Worm (Caenorhabditis elegans) whole organism, L1 larva: ENCODE data around the gene Y39A1A.9.

Experiments used
- C16A3.4 ChIP-seq: fragments of 150-350 bp; optimal IDR thresholded peaks from 2 replicates; lab custom pipeline; 2014; ENCODE audit warnings: missing biosample characterization, missing genetic modification characterization
- aly-2 ChIP-seq: fragments of 150-350 bp; optimal IDR thresholded peaks from 2 replicates; lab custom pipeline; 2014; ENCODE audit warnings: missing biosample characterization, missing genetic modification characterization
- blmp-1 ChIP-seq: fragments of 150-350 bp; optimal IDR thresholded peaks from 2 replicates; lab custom pipeline; 2014; ENCODE audit warnings: missing biosample characterization, missing genetic modification characterization
- ceh-82 ChIP-seq, 3 experiments: fragments of 150-350 bp in 1 of 3; sonication (generic microtip) in 2 of 3; optimal IDR thresholded peaks; 2 replicates each; lab custom pipeline; 2014 to 2017; ENCODE audit warnings: missing biosample characterization in 3 of 3, missing genetic modification characterization in 3 of 3
- ceh-88 ChIP-seq: fragments of 200-800 bp; sonication (Bioruptor generic); IDR thresholded peaks from 2 replicates; pipeline ENCODE4 v1.3.6; 2022; ENCODE audit warnings: missing genetic modification characterization, missing compliant biosample characterization
- ces-1 ChIP-seq: fragments of 150-350 bp; optimal IDR thresholded peaks from 2 replicates; lab custom pipeline; 2014; ENCODE audit warnings: missing biosample characterization, missing genetic modification reagents, missing genetic modification characterization
- dpl-1 ChIP-seq, 3 experiments: fragments of 150-350 bp in 2 of 3; sonication (generic microtip) in 1 of 3; optimal IDR thresholded peaks; 2 replicates each; lab custom pipeline; 2014 to 2017; ENCODE audit warnings: missing biosample characterization in 3 of 3, missing genetic modification characterization in 3 of 3, missing genetic modification reagents in 3 of 3
- efl-1 ChIP-seq, 4 experiments: fragments of 150-350 bp; optimal IDR thresholded peaks in 3 of 4; peaks in 1 of 4; 1 replicate in 1 of 4; 2 replicates in 3 of 4; lab custom pipeline; 2014; ENCODE audit warnings: missing biosample characterization in 2 of 4, missing genetic modification characterization in 2 of 4, missing genetic modification reagents in 2 of 4
- elt-3 ChIP-seq, 6 experiments: fragments of 150-350 bp in 1 of 6; sonication (generic microtip); optimal IDR thresholded peaks; 2 replicates each; lab custom pipeline; 2017 to 2018; ENCODE audit warnings: missing biosample characterization in 6 of 6, missing genetic modification characterization in 6 of 6, inconsistent platforms in 1 of 6
- fkh-8 ChIP-seq: sonication (generic microtip); optimal IDR thresholded peaks from 2 replicates; lab custom pipeline; 2016; ENCODE audit warnings: mild to moderate bottlenecking, missing genetic modification characterization, missing compliant biosample characterization
- fos-1 ChIP-seq: fragments of 150-350 bp; optimal IDR thresholded peaks from 2 replicates; lab custom pipeline; 2014; ENCODE audit warnings: missing biosample characterization, missing genetic modification characterization
- grh-1 ChIP-seq: fragments of 200-800 bp; sonication (Bioruptor generic); IDR thresholded peaks from 2 replicates; pipeline ENCODE4 v1.3.6; 2022; ENCODE audit warnings: missing genetic modification reagents, missing genetic modification characterization, missing compliant biosample characterization
- hpl-2 ChIP-seq: fragments of 150-350 bp; optimal IDR thresholded peaks from 2 replicates; lab custom pipeline; 2014; ENCODE audit warnings: missing biosample characterization, missing genetic modification reagents, missing genetic modification characterization
- lin-35 ChIP-seq, 2 experiments: fragments of 150-350 bp; optimal IDR thresholded peaks; 2 replicates each; lab custom pipeline; 2014; ENCODE audit warnings: missing biosample characterization in 2 of 2, missing genetic modification characterization in 2 of 2, missing genetic modification reagents in 2 of 2
- lin-39 ChIP-seq: fragments of 150-350 bp; optimal IDR thresholded peaks from 2 replicates; lab custom pipeline; 2014; ENCODE audit warnings: missing biosample characterization, missing genetic modification reagents, missing genetic modification characterization
- lir-3 ChIP-seq: sonication (generic microtip); optimal IDR thresholded peaks from 2 replicates; lab custom pipeline; 2016; ENCODE audit warnings: mild to moderate bottlenecking, missing genetic modification characterization, moderate library complexity, missing compliant biosample characterization; ENCODE audit not compliant: poor library complexity
- lsy-2 ChIP-seq, 2 experiments: fragments of 150-350 bp; optimal IDR thresholded peaks; 2 replicates each; lab custom pipeline; 2014; ENCODE audit warnings: missing biosample characterization in 2 of 2, missing genetic modification characterization in 2 of 2
- mab-9 ChIP-seq: fragments of 200-800 bp; sonication (Bioruptor generic); IDR thresholded peaks from 2 replicates; pipeline ENCODE4 v1.3.6; 2022; ENCODE audit warnings: missing genetic modification reagents, missing genetic modification characterization, missing compliant biosample characterization
- mdl-1 ChIP-seq, 2 experiments: fragments of 150-350 bp; optimal IDR thresholded peaks; 2 replicates each; lab custom pipeline; 2014 to 2017; ENCODE audit warnings: missing biosample characterization in 2 of 2, missing genetic modification characterization in 2 of 2, inconsistent platforms in 1 of 2
- mep-1 ChIP-seq: fragments of 150-350 bp; optimal IDR thresholded peaks from 2 replicates; lab custom pipeline; 2014; ENCODE audit warnings: missing biosample characterization, missing genetic modification characterization
- nhr-11 ChIP-seq: fragments of 150-350 bp; optimal IDR thresholded peaks from 2 replicates; lab custom pipeline; 2014; ENCODE audit warnings: missing biosample characterization, missing genetic modification characterization
- nhr-12 ChIP-seq: sonication (generic microtip); optimal IDR thresholded peaks from 2 replicates; lab custom pipeline; 2017; ENCODE audit warnings: missing biosample characterization, missing genetic modification characterization
- nhr-237 ChIP-seq: fragments of 150-350 bp; optimal IDR thresholded peaks from 2 replicates; lab custom pipeline; 2014; ENCODE audit warnings: missing biosample characterization, missing genetic modification characterization
- nhr-47 ChIP-seq: sonication (generic microtip); optimal IDR thresholded peaks from 2 replicates; lab custom pipeline; 2016; ENCODE audit warnings: mild to moderate bottlenecking, missing genetic modification characterization, moderate library complexity, missing compliant biosample characterization
- nhr-71 ChIP-seq: sonication (generic microtip); optimal IDR thresholded peaks from 2 replicates; lab custom pipeline; 2016; ENCODE audit warnings: mild to moderate bottlenecking, missing genetic modification characterization, moderate library complexity, missing compliant biosample characterization
- nhr-90 ChIP-seq: sonication (generic microtip); optimal IDR thresholded peaks from 2 replicates; lab custom pipeline; 2016; ENCODE audit warnings: mild to moderate bottlenecking, missing genetic modification characterization, missing compliant biosample characterization; ENCODE audit not compliant: poor library complexity
- rnt-1 ChIP-seq: sonication (generic microtip); optimal IDR thresholded peaks from 2 replicates; lab custom pipeline; 2016; ENCODE audit warnings: mild to moderate bottlenecking, missing genetic modification characterization, moderate library complexity, missing compliant biosample characterization
- skn-1 ChIP-seq: fragments of 150-350 bp; optimal IDR thresholded peaks from 2 replicates; lab custom pipeline; 2014; ENCODE audit warnings: missing biosample characterization, missing genetic modification characterization
- snu-23 ChIP-seq: sonication (generic microtip); optimal IDR thresholded peaks from 2 replicates; lab custom pipeline; 2016; ENCODE audit warnings: missing genetic modification characterization, missing compliant biosample characterization
- sptf-1 ChIP-seq: fragments of 150-350 bp; optimal IDR thresholded peaks from 2 replicates; lab custom pipeline; 2014; ENCODE audit warnings: missing biosample characterization, missing genetic modification characterization
- sup-37 ChIP-seq: fragments of 200-800 bp; sonication (Bioruptor generic); optimal IDR thresholded peaks from 2 replicates; lab custom pipeline; 2018; ENCODE audit warnings: mild to moderate bottlenecking, missing genetic modification characterization, missing compliant biosample characterization
- swsn-7 ChIP-seq: sonication (generic microtip); optimal IDR thresholded peaks from 2 replicates; lab custom pipeline; 2016; ENCODE audit warnings: missing genetic modification characterization, missing compliant biosample characterization
- tbx-2 ChIP-seq: sonication (generic microtip); optimal IDR thresholded peaks from 2 replicates; lab custom pipeline; 2016; ENCODE audit warnings: missing genetic modification characterization, missing compliant biosample characterization
- tlp-1 ChIP-seq: fragments of 150-350 bp; optimal IDR thresholded peaks from 2 replicates; lab custom pipeline; 2014; ENCODE audit warnings: missing biosample characterization, missing genetic modification characterization
- unc-130 ChIP-seq: fragments of 150-350 bp; optimal IDR thresholded peaks from 2 replicates; lab custom pipeline; 2017; ENCODE audit warnings: missing biosample characterization, missing genetic modification characterization, inconsistent platforms
- unc-30 ChIP-seq: sonication (generic microtip); optimal IDR thresholded peaks from 2 replicates; lab custom pipeline; 2017; ENCODE audit warnings: missing biosample characterization, missing genetic modification characterization
- xbp-1 ChIP-seq: sonication (generic microtip); optimal IDR thresholded peaks from 2 replicates; lab custom pipeline; 2016; ENCODE audit warnings: missing genetic modification characterization, missing compliant biosample characterization
- zag-1 ChIP-seq: fragments of 150-350 bp; optimal IDR thresholded peaks from 2 replicates; lab custom pipeline; 2014; ENCODE audit warnings: missing biosample characterization, missing genetic modification characterization

Y39A1A.9 gene

ce11 chrIII:10642781-10643180 lies 9.5 kb upstream of the Y39A1A.9 start, which contains the start of the genes dhs-11 and orc-1 (continued):
- TF ChIP-seq unc-30 (tag; lab: Kevin White, UChicago) (no peak), swsn-7 (tag; lab: Kevin White, UChicago) (peak; percentile 42), nhr-90 (tag; lab: Kevin White, UChicago) (peak; percentile 48), fkh-8 (peak; percentile 29), lin-39 (tag; lab: Kevin White, UChicago) (peak; percentile 24), C16A3.4 (tag; lab: Kevin White, UChicago) (peak; percentile 59), mab-9 (no peak), mdl-1 (tag; optimal IDR thresholded peaks at IDR 0.05; lab: Kevin White, UChicago) (peak in 1 of 2 experiments; percentile 67), xbp-1 (tag; lab: Kevin White, UChicago) (peak; percentile 38), dpl-1 (GFP tag; optimal IDR thresholded peaks at IDR 0.05; lab: Kevin White, UChicago) (peak; percentile 88 to 93 (median 90)), aly-2 (no peak), lsy-2 (tag; optimal IDR thresholded peaks at IDR 0.05; lab: Kevin White, UChicago) (peak; percentile 98 to 99), efl-1 (optimal IDR thresholded peaks at IDR 0.05; lab: Kevin White, UChicago) (peak; percentile 62 to 91), efl-1 (GFP tag; optimal IDR thresholded peaks at IDR 0.05 in 1 of 2; lab: Kevin White, UChicago) (peak; percentile 91 to 99), hpl-2 (GFP tag; lab: Kevin White, UChicago) (no peak), lin-35 (GFP tag; optimal IDR thresholded peaks at IDR 0.05; lab: Kevin White, UChicago) (peak; percentile 88 to 95), zag-1 (tag; lab: Kevin White, UChicago) (no peak), rnt-1 (tag; lab: Kevin White, UChicago) (peak; percentile 57), sup-37 (GFP tag; lab: Kevin White, UChicago) (no peak), lir-3 (tag; lab: Kevin White, UChicago) (no peak), elt-3 (tag; optimal IDR thresholded peaks at IDR 0.05; lab: Kevin White, UChicago) (peak in 1 of 6 experiments; percentile 75), tlp-1 (tag; lab: Kevin White, UChicago) (no peak), skn-1 (peak; percentile 30), nhr-11 (tag; lab: Kevin White, UChicago) (no peak), snu-23 (GFP tag; lab: Kevin White, UChicago) (peak; percentile 72), nhr-71 (tag; lab: Kevin White, UChicago) (peak; percentile 66), ces-1 (GFP tag; lab: Kevin White, UChicago) (no peak), ceh-88 (GFP tag; lab: Robert Waterston, UW) (no peak), nhr-47 (peak; percentile 52), nhr-12 (tag; lab: Kevin White, UChicago) (no peak), unc-130 (peak; percentile 71), grh-1 (no peak), fos-1 (no peak), nhr-237 (tag; lab: Kevin White, UChicago) (no peak), blmp-1 (peak; percentile 35), sptf-1 (no peak), tbx-2 (tag; lab: Kevin White, UChicago) (peak; percentile 54), mep-1 (tag; lab: Kevin White, UChicago) (peak; percentile 77)

- TF ChIP-seq grh-1 (no peak), lsy-2 (tag; optimal IDR thresholded peaks at IDR 0.05; lab: Kevin White, UChicago) (peak in 1 of 2 experiments; percentile 7), ceh-82 (tag; optimal IDR thresholded peaks at IDR 0.05; lab: Kevin White, UChicago) (peak in 1 of 3 experiments; percentile 1)
Measured at ce11 chrIII:10638339-10639021, 5.2 kb upstream of the Y39A1A.9 start, which contains the start of gene Y39A1A.27. Y39A1A.27 (plus strand) TSS chrIII:10638971.

ce11 chrIII:10637933-10638332 lies 4.6 kb upstream of the Y39A1A.9 start:
- peak; percentile 78 for TF ChIP-seq blmp-1
- TF ChIP-seq zag-1 (tag; lab: Kevin White, UChicago) = no peak
